Fruit fly (Drosophila melanogaster) whole organism, embryonic: ENCODE results near the gene Ripalpha.

Experiments
- CG10979 ChIP-seq: fragments of 200-800 bp; sonication (Bioruptor generic); optimal IDR thresholded peaks from 2 replicates; lab custom pipeline; 2018; ENCODE audit warnings: missing biosample characterization, mild to moderate bottlenecking, missing genetic modification characterization, moderate library complexity
- CG13123 ChIP-seq: fragments of 200-800 bp; sonication (Bioruptor generic); optimal IDR thresholded peaks from 2 replicates; lab custom pipeline; 2016; ENCODE audit warnings: missing biosample characterization, missing genetic modification characterization

- TF ChIP-seq CG13123 (GFP tag; lab: Kevin White, UChicago) (no peak), CG10979 (tag; lab: Kevin White, UChicago) (no peak)
These were observed 20.5 kb downstream of the Ripalpha start, which contains the start of gene CG44153 for dm6 chr2L:10180182-10180779.
